Fruit fly (Drosophila melanogaster): Measurements from ENCODE around the gene Strip.

The Strip gene

dm6 chr3L:3352516-3352915 lies 23.8 kb upstream of the Strip start:
- TF ChIP-seq tj (GFP tag; optimal IDR thresholded peaks at IDR 0.05) (no peak), toe (GFP tag; optimal IDR thresholded peaks at IDR 0.05) (no peak), ovo (GFP tag; optimal IDR thresholded peaks at IDR 0.05) (no peak), CG12768 (GFP tag; optimal IDR thresholded peaks at IDR 0.05) (no peak), CG14711 (tag; optimal IDR thresholded peaks at IDR 0.05) (no peak), bab1 (GFP tag; optimal IDR thresholded peaks at IDR 0.05) (no peak), Crg-1 (GFP tag; optimal IDR thresholded peaks at IDR 0.05) (no peak), CG11617 (GFP tag; optimal IDR thresholded peaks at IDR 0.05) (no peak), CG1620 (GFP tag; optimal IDR thresholded peaks at IDR 0.05) (no peak), Mnt (GFP tag; optimal IDR thresholded peaks at IDR 0.05) (no peak), CG7045 (GFP tag; optimal IDR thresholded peaks at IDR 0.05) (no peak), cic (GFP tag; optimal IDR thresholded peaks at IDR 0.05) (no peak), cnc (optimal IDR thresholded peaks at IDR 0.05) (no peak), pad (GFP tag; optimal IDR thresholded peaks at IDR 0.05) (no peak), kay (GFP tag; ENCODE audit: borderline replicate concordance) (no peak), Clk (GFP tag; optimal IDR thresholded peaks at IDR 0.05) (no peak)

- no peak for TF ChIP-seq CG1620 (GFP tag; optimal IDR thresholded peaks at IDR 0.05)
- no peak for TF ChIP-seq kay (GFP tag; ENCODE audit: borderline replicate concordance)
- no peak for TF ChIP-seq cnc (optimal IDR thresholded peaks at IDR 0.05)
- TF ChIP-seq CG7045 (GFP tag; optimal IDR thresholded peaks at IDR 0.05) = no peak
- TF ChIP-seq bab1 (GFP tag; optimal IDR thresholded peaks at IDR 0.05) = no peak
- no peak for TF ChIP-seq CG5204 (GFP tag; optimal IDR thresholded peaks at IDR 0.05)
- TF ChIP-seq pad (GFP tag; optimal IDR thresholded peaks at IDR 0.05) = no peak
- TF ChIP-seq CG12768 (GFP tag; optimal IDR thresholded peaks at IDR 0.05) = no peak
- no peak for TF ChIP-seq ovo (GFP tag; optimal IDR thresholded peaks at IDR 0.05)
- TF ChIP-seq CG33017 (tag; optimal IDR thresholded peaks at IDR 0.05) = no peak
Measured at dm6 chr3L:3351814-3352359, 23.2 kb upstream of the Strip start.

dm6 chr3L:3350572-3351343 lies 22.1 kb upstream of the Strip start:
- peak; percentile 3 for TF ChIP-seq bab1 (GFP tag; optimal IDR thresholded peaks at IDR 0.05)
- TF ChIP-seq tj (GFP tag; optimal IDR thresholded peaks at IDR 0.05) = no peak

dm6 chr3L:3349825-3350123 lies 21.1 kb upstream of the Strip start:
- TF ChIP-seq CG33017 (tag; optimal IDR thresholded peaks at IDR 0.05) = no peak
- no peak for TF ChIP-seq pad (GFP tag; optimal IDR thresholded peaks at IDR 0.05)
- no peak for TF ChIP-seq CG12768 (GFP tag; optimal IDR thresholded peaks at IDR 0.05)
- no peak for TF ChIP-seq tj (GFP tag; optimal IDR thresholded peaks at IDR 0.05)
- no peak for TF ChIP-seq Crg-1 (GFP tag; optimal IDR thresholded peaks at IDR 0.05)
- no peak for TF ChIP-seq ovo (GFP tag; optimal IDR thresholded peaks at IDR 0.05)
- no peak for TF ChIP-seq CG5204 (GFP tag; optimal IDR thresholded peaks at IDR 0.05)
- TF ChIP-seq Mnt (GFP tag; optimal IDR thresholded peaks at IDR 0.05) = no peak
- no peak for TF ChIP-seq CG1620 (GFP tag; optimal IDR thresholded peaks at IDR 0.05)
- TF ChIP-seq Hr96 (GFP tag; optimal IDR thresholded peaks at IDR 0.05) = no peak

- no peak for TF ChIP-seq pad (GFP tag; optimal IDR thresholded peaks at IDR 0.05)
- TF ChIP-seq CG33017 (tag; optimal IDR thresholded peaks at IDR 0.05) = peak; percentile 24
- peak; percentile 13 for TF ChIP-seq CG11617 (GFP tag; optimal IDR thresholded peaks at IDR 0.05)
- TF ChIP-seq CG12768 (GFP tag; optimal IDR thresholded peaks at IDR 0.05) = peak; percentile 13
- peak; percentile 54 for TF ChIP-seq cic (GFP tag; optimal IDR thresholded peaks at IDR 0.05)
- TF ChIP-seq kay (GFP tag; ENCODE audit: borderline replicate concordance) = no peak
- TF ChIP-seq CG7101 (tag; optimal IDR thresholded peaks at IDR 0.05) = no peak
- TF ChIP-seq CG5204 (GFP tag; optimal IDR thresholded peaks at IDR 0.05) = no peak
- peak; percentile 1 for TF ChIP-seq CG7045 (GFP tag; optimal IDR thresholded peaks at IDR 0.05)
Measured at dm6 chr3L:3348956-3349824, 20.5 kb upstream of the Strip start.

- no peak for TF ChIP-seq Crg-1 (GFP tag; optimal IDR thresholded peaks at IDR 0.05)
- TF ChIP-seq Mnt (GFP tag; optimal IDR thresholded peaks at IDR 0.05) = no peak
- TF ChIP-seq CG1620 (GFP tag; optimal IDR thresholded peaks at IDR 0.05) = no peak
- TF ChIP-seq kay (GFP tag; ENCODE audit: borderline replicate concordance) = no peak
- no peak for TF ChIP-seq toe (GFP tag; optimal IDR thresholded peaks at IDR 0.05)
- no peak for TF ChIP-seq CG12768 (GFP tag; optimal IDR thresholded peaks at IDR 0.05)
- no peak for TF ChIP-seq Hr96 (GFP tag; optimal IDR thresholded peaks at IDR 0.05)
- TF ChIP-seq cic (GFP tag; optimal IDR thresholded peaks at IDR 0.05) = no peak
- TF ChIP-seq ovo (GFP tag; optimal IDR thresholded peaks at IDR 0.05) = no peak
- TF ChIP-seq CG7101 (tag; optimal IDR thresholded peaks at IDR 0.05) = no peak
- no peak for TF ChIP-seq CG5204 (GFP tag; optimal IDR thresholded peaks at IDR 0.05)
Measured at dm6 chr3L:3346294-3346693, 17.6 kb upstream of the Strip start.

All from whole organism, adult.